Worm (Caenorhabditis elegans): ENCODE results near the gene mbk-1.

The mbk-1 gene

DNA sequence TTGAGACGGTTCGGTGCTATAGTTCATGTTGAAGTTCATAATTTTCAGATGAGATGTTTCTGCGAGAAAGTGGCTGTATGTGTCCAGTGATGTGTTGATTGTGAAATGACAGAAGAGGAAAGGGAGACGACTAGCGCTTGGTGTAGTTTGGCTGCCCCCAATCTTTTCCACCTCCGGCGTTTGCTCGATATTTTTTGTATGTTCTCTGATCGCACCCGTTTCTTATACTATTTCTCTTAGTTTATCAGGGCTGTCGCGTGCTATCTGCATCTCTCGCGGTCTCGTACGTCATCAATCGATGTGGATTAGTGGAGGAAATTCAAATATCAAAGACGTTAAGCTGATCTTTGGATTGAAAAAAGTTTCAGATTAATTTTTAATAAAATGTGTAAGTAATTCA lies 13.6 kb downstream of the mbk-1 start, which contains the start of gene atf-4 (continued):
- no peak for TF ChIP-seq Y48G9A.11 (GFP tag; IDR thresholded peaks at IDR 0.05)
- TF ChIP-seq ceh-28 (tag; optimal IDR thresholded peaks at IDR 0.05), result peak; percentile 48
- TF ChIP-seq ceh-32 (tag; optimal IDR thresholded peaks at IDR 0.05; ENCODE audit: poor library complexity), result no peak
- no peak for TF ChIP-seq attf-4 (tag; optimal IDR thresholded peaks at IDR 0.05)
- no peak for TF ChIP-seq F44E2.7 (GFP tag; IDR thresholded peaks at IDR 0.05)
- TF ChIP-seq lsy-2 (tag; optimal IDR thresholded peaks at IDR 0.05), result peak; percentile 47 to 73
- no peak for TF ChIP-seq F49E8.2 (tag; optimal IDR thresholded peaks at IDR 0.05; ENCODE audit: borderline replicate concordance)
- no peak for TF ChIP-seq zfp-3 (GFP tag; conservative IDR thresholded peaks at IDR 0.05)
- TF ChIP-seq jun-1 (tag; optimal IDR thresholded peaks at IDR 0.05), result no peak
- TF ChIP-seq dmd-6 (GFP tag; IDR thresholded peaks at IDR 0.05), result peak; percentile 87
- TF ChIP-seq daf-16 (GFP tag; optimal IDR thresholded peaks at IDR 0.05), result no peak
- peak; percentile 71 for TF ChIP-seq daf-16 (tag; optimal IDR thresholded peaks at IDR 0.05)
- TF ChIP-seq lir-3 (tag; optimal IDR thresholded peaks at IDR 0.05), result no peak
- no peak for TF ChIP-seq snpc-1.2 (GFP tag; IDR thresholded peaks at IDR 0.05)
- peak; percentile 38 for TF ChIP-seq nhr-102 (tag; optimal IDR thresholded peaks at IDR 0.05)
- no peak for TF ChIP-seq nhr-111 (GFP tag; optimal IDR thresholded peaks at IDR 0.05)
- TF ChIP-seq mes-2 (tag; optimal IDR thresholded peaks at IDR 0.05; ENCODE audit: poor library complexity, severe bottlenecking), result peak; percentile 52
- no peak for TF ChIP-seq aly-2 (tag; optimal IDR thresholded peaks at IDR 0.05)
- TF ChIP-seq R02D3.7 (tag; optimal IDR thresholded peaks at IDR 0.05), result no peak
- TF ChIP-seq lin-38 (GFP tag; IDR thresholded peaks at IDR 0.05), result no peak
- TF ChIP-seq Y105C5A.15 (GFP tag; IDR thresholded peaks at IDR 0.05), result no peak
- TF ChIP-seq spr-1 (tag; optimal IDR thresholded peaks at IDR 0.05), result no peak
- TF ChIP-seq mdt-29 (GFP tag; IDR thresholded peaks at IDR 0.05), result no peak
- TF ChIP-seq nhr-76 (tag; optimal IDR thresholded peaks at IDR 0.05), result no peak
- peak; percentile 34; the same call in 1 of the 2 replicates for TF ChIP-seq egl-43 (GFP tag; IDR thresholded peaks at IDR 0.05)
- peak; percentile 46 for TF ChIP-seq ztf-7 (tag; optimal IDR thresholded peaks at IDR 0.05)
- TF ChIP-seq cey-2 (tag; optimal IDR thresholded peaks at IDR 0.05; ENCODE audit: borderline replicate concordance, insufficient read depth), result no peak
- no peak for TF ChIP-seq set-16 (GFP tag; IDR thresholded peaks at IDR 0.05)
- TF ChIP-seq rbr-2 (tag; optimal IDR thresholded peaks at IDR 0.05), result peak; percentile 16
- TF ChIP-seq F10B5.3 (tag; optimal IDR thresholded peaks at IDR 0.05), result no peak
- no peak for TF ChIP-seq duxl-1 (tag; optimal IDR thresholded peaks at IDR 0.05; ENCODE audit: poor library complexity)
- TF ChIP-seq zip-11 (GFP tag; IDR thresholded peaks at IDR 0.05), result no peak
- TF ChIP-seq lin-29 (GFP tag; IDR thresholded peaks at IDR 0.05), result no peak
- no peak for TF ChIP-seq php-3 (GFP tag; IDR thresholded peaks at IDR 0.05)
- no peak for TF ChIP-seq tag-97 (GFP tag; IDR thresholded peaks at IDR 0.05)
- no peak for TF ChIP-seq lim-7 (GFP tag; IDR thresholded peaks at IDR 0.05)
- TF ChIP-seq mep-1 (tag; optimal IDR thresholded peaks at IDR 0.05), result peak; percentile 75
- TF ChIP-seq dve-1 (tag; optimal IDR thresholded peaks at IDR 0.05; ENCODE audit: insufficient read depth), result peak; percentile 91
- no peak for TF ChIP-seq madf-5 (GFP tag; IDR thresholded peaks at IDR 0.05)
- peak; percentile 36; the same call in 1 of the 2 replicates for TF ChIP-seq hmg-1.1 (GFP tag; IDR thresholded peaks at IDR 0.05)
- peak; percentile 24 for TF ChIP-seq lin-13 (GFP tag; optimal IDR thresholded peaks at IDR 0.05)
- no peak for TF ChIP-seq egl-27 (tag; optimal IDR thresholded peaks at IDR 0.05)
- no peak for TF ChIP-seq pha-4 (GFP tag; IDR thresholded peaks at IDR 0.05)
- TF ChIP-seq pha-4 (tag; optimal IDR thresholded peaks at IDR 0.05), result peak; percentile 39
- peak; percentile 68 for TF ChIP-seq lin-1 (GFP tag; IDR thresholded peaks at IDR 0.05)
- TF ChIP-seq hlh-11 (tag; optimal IDR thresholded peaks at IDR 0.05), result peak; percentile 87
